Fruit fly (Drosophila melanogaster) whole organism, prepupa: ENCODE data around the gene CG10845.

Experiments
- CG11294 ChIP-seq: fragments of 200-800 bp; sonication (Bioruptor generic); IDR thresholded peaks from 2 replicates; pipeline ENCODE4 v1.3.6; 2022; ENCODE audit warnings: missing biosample characterization, missing genetic modification characterization
- CG3919 ChIP-seq: fragments of 200-800 bp; sonication (Bioruptor generic); optimal IDR thresholded peaks from 3 replicates; lab custom pipeline; 2016; ENCODE audit warnings: missing biosample characterization, missing genetic modification characterization
- CG6276 ChIP-seq: fragments of 200-800 bp; sonication (Bioruptor generic); optimal IDR thresholded peaks from 2 replicates; lab custom pipeline; 2017; ENCODE audit warnings: missing biosample characterization, mild to moderate bottlenecking, missing genetic modification characterization
- CG6792 ChIP-seq: fragments of 200-800 bp; sonication (Bioruptor generic); optimal IDR thresholded peaks from 3 replicates; lab custom pipeline; 2016; ENCODE audit warnings: missing biosample characterization, missing genetic modification characterization
- CG6808 ChIP-seq: fragments of 200-800 bp; sonication (Bioruptor generic); optimal IDR thresholded peaks from 3 replicates; lab custom pipeline; 2017; ENCODE audit warnings: missing biosample characterization, missing genetic modification characterization, mild to moderate bottlenecking, moderate library complexity, missing genetic modification reagents
- CG6854 ChIP-seq: fragments of 200-800 bp; sonication (Bioruptor generic); optimal IDR thresholded peaks from 2 replicates; lab custom pipeline; 2017; ENCODE audit warnings: missing biosample characterization, mild to moderate bottlenecking, missing genetic modification characterization
- CG9139 ChIP-seq: fragments of 200-800 bp; sonication (Bioruptor generic); optimal IDR thresholded peaks from 3 replicates; lab custom pipeline; 2017; ENCODE audit warnings: missing biosample characterization, mild to moderate bottlenecking, missing genetic modification characterization
- Hr38 ChIP-seq: sonication (Bioruptor generic); optimal IDR thresholded peaks from 2 replicates; lab custom pipeline; 2016; ENCODE audit warnings: missing biosample characterization, missing genetic modification characterization
- Hr39 ChIP-seq: fragments of 200-800 bp; sonication (Bioruptor generic); optimal IDR thresholded peaks from 2 replicates; lab custom pipeline; 2016; ENCODE audit warnings: missing biosample characterization, missing genetic modification characterization
- Lpt ChIP-seq: fragments of 200-800 bp; sonication (Bioruptor generic); optimal IDR thresholded peaks from 3 replicates; lab custom pipeline; 2016; ENCODE audit warnings: missing biosample characterization, missing genetic modification characterization
- vri ChIP-seq: fragments of 200-800 bp; sonication (Bioruptor generic); optimal IDR thresholded peaks from 3 replicates; lab custom pipeline; 2016; ENCODE audit warnings: missing biosample characterization, mild to moderate bottlenecking, missing genetic modification characterization

- TF ChIP-seq CG11294 (GFP tag; lab: Robert Waterston, UW) (no peak), CG3919 (GFP tag; lab: Kevin White, UChicago) (no peak), CG6276 (no peak), Hr38 (GFP tag; lab: Kevin White, UChicago) (no peak), CG6792 (GFP tag; lab: Kevin White, UChicago) (no peak), vri (GFP tag; lab: Kevin White, UChicago) (no peak), Lpt (no peak), CG6854 (no peak), Hr39 (no peak), CG6808 (no peak), CG9139 (GFP tag; lab: Kevin White, UChicago) (no peak)
These were observed 24.0 kb downstream of the CG10845 start, which contains the start of gene Trf4-2 for dm6 chr3R:24924916-24925315.
